Worm (Caenorhabditis elegans): ENCODE measurements around the gene cyp-31A5.

Gene cyp-31A5

DNA sequence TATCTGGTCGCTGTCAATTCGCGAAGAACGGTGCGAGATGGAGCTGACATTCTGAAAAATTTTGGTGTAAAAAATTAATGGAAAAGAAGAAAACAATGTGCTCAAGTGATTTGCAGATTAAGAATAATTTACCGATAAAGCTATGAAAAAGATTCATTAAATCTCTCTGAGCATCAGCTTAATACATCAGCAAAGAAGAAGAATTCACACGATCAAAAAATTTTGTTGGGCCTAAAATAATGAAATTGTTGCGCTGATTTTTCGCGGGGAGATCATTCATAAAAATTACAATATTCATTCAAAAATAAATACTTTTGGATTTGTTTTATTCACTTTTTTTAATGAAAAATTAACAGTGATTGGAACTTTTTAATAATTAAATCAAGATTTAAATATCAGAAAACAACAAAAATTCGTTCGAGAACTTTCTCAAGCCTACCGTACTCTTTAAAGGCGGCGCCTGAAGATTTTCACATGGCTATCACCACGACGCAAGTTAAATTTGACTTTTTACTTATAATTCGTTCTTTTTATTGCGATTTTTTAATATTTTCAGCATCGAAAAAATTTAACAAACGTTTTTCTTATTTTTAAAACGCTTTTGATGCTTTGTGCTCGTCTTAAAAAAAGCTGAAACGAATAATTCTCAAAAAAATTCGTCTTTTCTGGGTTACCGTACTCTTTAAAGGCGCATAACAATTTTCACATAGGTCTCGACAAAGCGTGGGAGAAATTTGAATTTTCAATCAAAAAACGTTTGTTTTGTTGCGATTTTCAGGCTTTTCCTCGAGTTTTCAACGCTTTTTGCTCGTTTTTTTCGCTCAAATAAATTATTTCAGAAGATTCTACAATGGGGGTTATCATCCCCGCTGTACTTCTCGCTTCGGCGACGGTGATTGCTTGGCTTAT lies at the start of gene cyp-31A5, which contains the start of gene memi-2:
Gene cyp-31A5 (plus strand): TSS at position 834 of the 909 bp plus-strand sequence.
Gene memi-2 (minus strand): TSS at position 51 of the 909 bp plus-strand sequence.
- TF ChIP-seq hlh-13 (GFP tag; optimal IDR thresholded peaks at IDR 0.05) (no peak), syd-9 (tag; optimal IDR thresholded peaks at IDR 0.05) (no peak), ceh-2 (tag; optimal IDR thresholded peaks at IDR 0.05) (no peak), hlh-30 (tag; optimal IDR thresholded peaks at IDR 0.05; ENCODE audit: insufficient read depth) (no peak), hlh-8 (tag; optimal IDR thresholded peaks at IDR 0.05) (no peak), ceh-19 (GFP tag; optimal IDR thresholded peaks at IDR 0.05) (no peak), ceh-48 (tag; optimal IDR thresholded peaks at IDR 0.05) (no peak), nfya-1 (tag; optimal IDR thresholded peaks at IDR 0.05) (no peak), ceh-30 (tag; optimal IDR thresholded peaks at IDR 0.05) (no peak), elt-4 (tag; optimal IDR thresholded peaks at IDR 0.05) (no peak), pros-1 (tag; optimal IDR thresholded peaks at IDR 0.05) (no peak)

DNA sequence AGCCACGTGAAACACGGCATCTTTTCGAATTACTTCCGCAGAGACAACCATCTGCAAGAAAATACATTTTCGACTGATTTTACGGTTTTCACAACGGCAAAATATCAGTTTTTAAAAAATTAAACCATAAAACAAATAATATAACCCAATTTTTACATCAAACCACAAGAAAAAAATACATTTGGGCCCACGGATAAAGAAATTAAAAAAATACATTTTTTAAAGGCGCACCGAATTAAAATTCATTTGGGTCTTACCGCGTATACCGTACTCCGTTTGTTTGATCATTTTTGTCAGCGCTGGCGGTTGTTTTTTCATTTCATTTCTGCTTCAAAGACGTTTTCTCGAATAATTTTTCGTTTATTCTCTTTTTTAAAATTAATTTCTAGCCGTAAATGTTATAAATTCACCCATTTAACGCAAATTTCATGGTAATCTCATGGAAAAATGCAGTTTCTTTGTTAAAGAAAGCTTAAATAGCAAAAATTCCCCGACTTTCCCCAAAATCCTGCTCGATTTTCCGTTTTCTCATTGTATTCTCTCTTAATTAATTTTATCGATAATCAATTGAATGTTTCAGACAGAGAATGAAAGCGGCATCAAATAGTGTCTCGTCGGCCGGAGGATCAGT lies 47.8 kb upstream of the cyp-31A5 start, which contains the start of the genes rec-8 and mex-5:
Gene rec-8 (minus strand): TSS at position 51 of the 631 bp plus-strand sequence.
Gene mex-5 (plus strand): TSS at position 581 of the 631 bp plus-strand sequence.
- TF ChIP-seq hlh-8 (tag; optimal IDR thresholded peaks at IDR 0.05) (no peak), ceh-31 (tag; optimal IDR thresholded peaks at IDR 0.05) (no peak), K09A11.1 (tag; optimal IDR thresholded peaks at IDR 0.05; ENCODE audit: insufficient read depth) (no peak), lin-11 (tag; optimal IDR thresholded peaks at IDR 0.05) (no peak), elt-4 (tag; optimal IDR thresholded peaks at IDR 0.05) (no peak), ceh-9 (tag; optimal IDR thresholded peaks at IDR 0.05) (no peak), unc-42 (tag; optimal IDR thresholded peaks at IDR 0.05) (no peak), unc-55 (GFP tag; optimal IDR thresholded peaks at IDR 0.05) (no peak), C38D4.7 (GFP tag; optimal IDR thresholded peaks at IDR 0.05) (no peak), che-1 (tag; optimal IDR thresholded peaks at IDR 0.05) (no peak), pag-3 (tag; optimal IDR thresholded peaks at IDR 0.05; ENCODE audit: borderline replicate concordance) (no peak), sdc-2 (tag; optimal IDR thresholded peaks at IDR 0.05) (no peak)

DNA sequence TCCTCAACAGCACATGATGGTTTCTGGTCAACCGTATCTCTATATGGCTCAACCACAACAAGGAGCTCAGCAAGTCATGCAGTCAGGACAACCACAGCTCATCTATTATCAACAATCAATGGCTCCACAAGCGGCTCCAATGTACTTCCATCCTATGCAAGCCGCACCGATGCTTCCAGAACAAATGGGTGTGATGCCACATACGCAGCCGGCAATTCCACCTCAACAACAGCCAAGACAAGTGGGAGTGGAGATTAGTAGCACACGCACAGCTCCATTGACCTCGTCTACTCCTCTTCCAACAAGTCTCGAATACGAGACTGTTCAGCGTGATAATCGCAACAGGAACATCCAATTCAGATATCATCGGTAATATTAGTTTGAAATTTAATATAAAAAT lies 47.0 kb upstream of the cyp-31A5 start:
- TF ChIP-seq elt-2 (tag; optimal IDR thresholded peaks at IDR 0.05) (no peak), npax-4 (tag; optimal IDR thresholded peaks at IDR 0.05) (no peak)

DNA sequence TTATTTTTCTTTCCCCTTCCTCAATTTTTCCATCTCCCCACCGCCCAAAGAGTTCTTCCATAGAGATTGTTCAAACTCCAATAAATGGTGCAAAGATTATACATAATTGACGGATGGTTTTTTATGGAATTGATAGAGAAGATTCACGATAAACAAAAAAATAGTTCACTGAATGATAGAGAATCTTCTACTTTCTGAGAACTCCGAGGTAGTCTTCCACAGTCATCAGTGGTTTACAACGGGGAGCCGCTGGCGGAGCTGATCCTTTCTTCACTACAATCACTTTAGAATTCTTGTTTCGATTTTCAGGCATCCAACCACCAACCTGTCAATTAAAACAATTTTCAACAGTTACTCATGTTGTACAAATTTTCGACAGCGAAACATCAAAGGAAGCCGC lies 45.1 kb upstream of the cyp-31A5 start:
- TF ChIP-seq hlh-6 (tag; optimal IDR thresholded peaks at IDR 0.05) = no peak
- TF ChIP-seq nfya-1 (tag; optimal IDR thresholded peaks at IDR 0.05) = no peak
- no peak for TF ChIP-seq odd-2 (tag; optimal IDR thresholded peaks at IDR 0.05)
- no peak for TF ChIP-seq fkh-10 (GFP tag; optimal IDR thresholded peaks at IDR 0.05)
- TF ChIP-seq ceh-30 (tag; optimal IDR thresholded peaks at IDR 0.05) = no peak
- TF ChIP-seq F13H6.1 (tag; optimal IDR thresholded peaks at IDR 0.05) = no peak
- TF ChIP-seq hlh-13 (GFP tag; optimal IDR thresholded peaks at IDR 0.05) = no peak
- TF ChIP-seq sox-2 (GFP tag; IDR thresholded peaks at IDR 0.05) = no peak
- no peak for TF ChIP-seq ceh-34 (tag; optimal IDR thresholded peaks at IDR 0.05)
- TF ChIP-seq lim-6 (tag; optimal IDR thresholded peaks at IDR 0.05) = no peak
- TF ChIP-seq elt-2 (tag; optimal IDR thresholded peaks at IDR 0.05) = no peak
- no peak for TF ChIP-seq nhr-11 (tag; optimal IDR thresholded peaks at IDR 0.05)
- TF ChIP-seq unc-55 (GFP tag; optimal IDR thresholded peaks at IDR 0.05) = no peak
- TF ChIP-seq lin-11 (tag; optimal IDR thresholded peaks at IDR 0.05) = no peak

DNA sequence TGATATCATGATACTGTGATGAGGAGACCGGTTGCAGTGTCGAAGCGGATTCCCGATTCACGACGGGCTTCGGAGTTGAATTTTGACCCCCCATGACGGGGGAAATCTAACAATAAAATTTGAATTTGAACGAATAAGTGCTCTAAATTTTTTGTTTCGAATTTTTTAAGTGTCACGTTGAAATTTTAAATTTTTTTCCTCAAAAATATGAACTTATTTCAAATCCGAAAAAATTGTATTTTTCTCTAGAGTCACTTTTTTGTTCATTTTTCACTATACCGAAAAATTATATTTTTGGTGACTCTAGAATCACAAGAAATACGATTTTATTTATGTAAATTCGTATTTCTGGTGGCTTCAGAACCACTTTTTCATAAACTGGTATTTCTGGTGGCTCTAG lies 42.6 kb upstream of the cyp-31A5 start, which contains the start of gene W02A2.8:
Gene W02A2.8 (minus strand): TSS at position 101 of the 400 bp plus-strand sequence.
- TF ChIP-seq ceh-30 (tag; optimal IDR thresholded peaks at IDR 0.05) = no peak

Measured in whole organism, late embryonic.